ENCODE assay signal across 1 fruit fly cellular context in genomic region chr2L:8481623-8482424, dm6.
TF ChIP-seq lines count a peak whose summit lies in the region.

Gene CG43796, plus strand, starts transcription at chr2L:8482374.

TF ChIP-seq in whole organism, embryonic, 481 proteins besides CTCF, POLR2A, EP300 and RAD21 (continued from another document):
- no peak for TF ChIP-seq CG9797 (GFP tag; optimal IDR thresholded peaks at IDR 0.05; lab: Kevin White, UChicago)
- no peak for TF ChIP-seq CG10274 (GFP tag; optimal IDR thresholded peaks at IDR 0.05; lab: Kevin White, UChicago)
- TF ChIP-seq NfI (GFP tag; optimal IDR thresholded peaks at IDR 0.05; lab: Kevin White, UChicago) = no peak
- no peak for TF ChIP-seq CG17186 (GFP tag; optimal IDR thresholded peaks at IDR 0.05; lab: Kevin White, UChicago)
- no peak for TF ChIP-seq Eip74EF (GFP tag; optimal IDR thresholded peaks at IDR 0.05; lab: Kevin White, UChicago)
- TF ChIP-seq CG16779 (GFP tag; IDR thresholded peaks at IDR 0.05; lab: Robert Waterston, UW) = no peak
- TF ChIP-seq ems (GFP tag; optimal IDR thresholded peaks at IDR 0.05; lab: Kevin White, UChicago) = no peak
- peak; percentile 60 for TF ChIP-seq CG14860 (GFP tag; IDR thresholded peaks at IDR 0.05; lab: Robert Waterston, UW; ENCODE audit: partially characterized antibody)
- no peak for TF ChIP-seq bowl (GFP tag; IDR thresholded peaks at IDR 0.05; lab: Robert Waterston, UW)
- no peak for TF ChIP-seq Chrac-16 (GFP tag; optimal IDR thresholded peaks at IDR 0.05; lab: Kevin White, UChicago)
